Fruit fly (Drosophila melanogaster) S2 (cell line): ENCODE measurements around the gene Ugt301D1.

Source experiments
- CG8478 ChIP-seq: fragments of >200 bp; optimal IDR thresholded peaks from 2 replicates; lab custom pipeline; 2018
- CTCF ChIP-seq, 2 experiments: fragments of >200 bp; optimal IDR thresholded peaks; 2 replicates each; lab custom pipeline; 2018

dm6 chr2L:18504881-18505280 lies 4.5 kb upstream of the Ugt301D1 start:
- no peak for TF ChIP-seq CG8478
- TF ChIP-seq CTCF (optimal IDR thresholded peaks at IDR 0.05; lab: Kevin White, UChicago) = no peak
